Fruit fly (Drosophila melanogaster) Kc167 (cell line): ENCODE results near the gene vri.

Experiments used
- Myc ChIP-seq: fragments of >200 bp; optimal IDR thresholded peaks from 2 replicates; lab custom pipeline; 2017; ENCODE audit warnings: missing external identifiers
- h ChIP-seq: fragments of >200 bp; optimal IDR thresholded peaks from 3 replicates; lab custom pipeline; 2018; ENCODE audit warnings: missing external identifiers
- psq ChIP-seq: fragments of >200 bp; optimal IDR thresholded peaks from 2 replicates; lab custom pipeline; 2017; ENCODE audit warnings: missing external identifiers

DNA sequence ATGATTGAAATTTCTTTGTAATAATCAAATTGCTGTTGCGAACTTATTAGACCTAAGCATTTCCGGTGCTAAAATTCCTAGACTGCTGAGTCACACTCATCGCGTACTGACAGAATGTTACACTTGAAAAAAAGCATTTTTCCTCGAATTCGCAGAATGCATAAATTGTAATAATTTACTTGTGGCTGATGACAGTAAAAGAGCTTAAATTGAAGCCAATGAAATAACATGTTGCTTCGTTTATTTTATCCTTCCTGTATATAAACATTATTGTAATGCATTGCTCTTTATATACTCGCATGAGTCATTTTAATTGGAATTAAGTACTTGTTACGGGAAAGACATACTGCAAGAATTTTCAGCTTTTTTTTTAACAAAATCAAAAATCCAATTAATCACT is 1.8 kb downstream of the vri start:
- TF ChIP-seq h (lab: Kevin White, UChicago): no peak
- TF ChIP-seq Myc: no peak
- no peak for TF ChIP-seq psq (lab: Kevin White, UChicago)
